Fruit fly (Drosophila melanogaster): ENCODE data around the gene Edem1.
A peak's percentile ranks its signal among the peaks of the same experiment; 100 is the strongest.

Gene Edem1

DNA sequence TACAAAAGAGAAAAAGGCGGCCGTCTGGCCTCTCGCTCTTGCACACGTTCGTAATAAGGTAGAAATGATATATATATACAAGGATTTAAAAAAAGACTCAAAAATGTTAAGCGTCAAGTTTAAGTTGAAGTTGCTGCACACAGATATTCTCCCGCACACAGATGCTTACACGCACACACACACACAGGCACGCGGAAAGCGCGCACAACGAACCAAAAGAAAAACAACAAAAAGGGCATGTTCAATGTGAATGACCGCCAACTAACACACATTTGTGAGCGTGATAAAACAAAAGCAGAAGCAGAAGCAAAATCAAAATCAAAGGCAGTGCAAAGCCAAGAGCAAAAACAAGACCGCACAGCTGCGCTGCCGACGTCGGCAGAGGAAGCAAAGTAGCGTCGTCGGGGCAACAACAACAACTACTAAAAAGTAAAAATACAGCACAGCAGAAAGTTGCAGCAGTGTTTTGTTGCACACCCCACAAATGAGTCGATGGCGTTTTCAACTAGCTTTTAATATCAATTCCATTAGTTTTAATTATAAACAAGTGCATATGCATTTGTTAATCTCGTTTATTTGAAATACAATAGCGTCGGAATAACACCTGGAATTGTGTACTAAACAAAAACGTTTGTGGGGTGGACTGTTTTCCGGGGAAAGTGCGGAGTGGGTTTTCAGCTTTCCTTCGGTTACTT is 38.7 kb upstream of the Edem1 start (continued):
- TF ChIP-seq spab (GFP tag; optimal IDR thresholded peaks at IDR 0.05) = peak; percentile 96
- TF ChIP-seq esn (GFP tag; optimal IDR thresholded peaks at IDR 0.05) = peak; percentile 99
- peak; percentile 99 for TF ChIP-seq CG8119 (GFP tag; IDR thresholded peaks at IDR 0.05)
- peak; percentile 95 to 96 for TF ChIP-seq ss (GFP tag; optimal IDR thresholded peaks at IDR 0.05)
- TF ChIP-seq CG1621 (tag; optimal IDR thresholded peaks at IDR 0.05) = peak; percentile 96
- TF ChIP-seq net (GFP tag; optimal IDR thresholded peaks at IDR 0.05) = peak; percentile 99
- TF ChIP-seq CG10631 (GFP tag; optimal IDR thresholded peaks at IDR 0.05) = peak; percentile 98
- TF ChIP-seq CG8319 (GFP tag; optimal IDR thresholded peaks at IDR 0.05) = peak; percentile 97
- TF ChIP-seq CG3032 (tag; optimal IDR thresholded peaks at IDR 0.05) = peak; percentile 97
- TF ChIP-seq CG31627 (GFP tag; optimal IDR thresholded peaks at IDR 0.05) = peak; percentile 98
- peak; percentile 98 for TF ChIP-seq OdsH (GFP tag; optimal IDR thresholded peaks at IDR 0.05)
- TF ChIP-seq pdm3 (GFP tag; optimal IDR thresholded peaks at IDR 0.05) = peak; percentile 99
- peak; percentile 99 for TF ChIP-seq CG6163 (GFP tag; IDR thresholded peaks at IDR 0.05)
- TF ChIP-seq fd59A (GFP tag; optimal IDR thresholded peaks at IDR 0.05) = peak; percentile 97
- TF ChIP-seq Smox (GFP tag; optimal IDR thresholded peaks at IDR 0.05) = peak; percentile 98
- TF ChIP-seq Blimp-1 (GFP tag; optimal IDR thresholded peaks at IDR 0.05) = peak; percentile 94
- peak; percentile 96 for TF ChIP-seq CG16779 (tag; optimal IDR thresholded peaks at IDR 0.05)
- TF ChIP-seq CG6854 (GFP tag; optimal IDR thresholded peaks at IDR 0.05) = peak; percentile 94
- peak; percentile 99 for TF ChIP-seq CG15336 (GFP tag; IDR thresholded peaks at IDR 0.05)
- TF ChIP-seq Hr4 (GFP tag; optimal IDR thresholded peaks at IDR 0.05) = peak; percentile 98
- peak; percentile 95 for TF ChIP-seq CG9139 (GFP tag; optimal IDR thresholded peaks at IDR 0.05)
- TF ChIP-seq CG8632 (GFP tag; optimal IDR thresholded peaks at IDR 0.05) = peak; percentile 97
- peak; percentile 99 for TF ChIP-seq CG32006 (GFP tag; optimal IDR thresholded peaks at IDR 0.05)
- peak; percentile 94 for TF ChIP-seq CG11294 (GFP tag; IDR thresholded peaks at IDR 0.05)
- peak; percentile 79 for TF ChIP-seq Hr38 (GFP tag; optimal IDR thresholded peaks at IDR 0.05)
- TF ChIP-seq Sox14 (GFP tag; optimal IDR thresholded peaks at IDR 0.05) = peak; percentile 99
- TF ChIP-seq eg (GFP tag; IDR thresholded peaks at IDR 0.05) = peak; percentile 99
- TF ChIP-seq svp (GFP tag) = peak; percentile 99
- TF ChIP-seq CG3919 (GFP tag; optimal IDR thresholded peaks at IDR 0.05) = peak; percentile 99
- TF ChIP-seq Eip93F (GFP tag; optimal IDR thresholded peaks at IDR 0.05) = peak; percentile 96
- peak; percentile 98 for TF ChIP-seq Hr39 (GFP tag; optimal IDR thresholded peaks at IDR 0.05)
- TF ChIP-seq Met (GFP tag; optimal IDR thresholded peaks at IDR 0.05) = peak; percentile 99
- TF ChIP-seq Ets21C (GFP tag; optimal IDR thresholded peaks at IDR 0.05) = peak; percentile 98
- TF ChIP-seq CG6792 (GFP tag; optimal IDR thresholded peaks at IDR 0.05) = peak; percentile 99
- peak; percentile 99 for TF ChIP-seq lz (GFP tag; optimal IDR thresholded peaks at IDR 0.05)
- TF ChIP-seq CG6808 (GFP tag; optimal IDR thresholded peaks at IDR 0.05) = peak; percentile 97
- TF ChIP-seq Lpt (GFP tag; optimal IDR thresholded peaks at IDR 0.05) = peak; percentile 97

dm6 chrX:1945241-1945640 is 36.6 kb upstream of the Edem1 start:
- TF ChIP-seq vri (GFP tag; optimal IDR thresholded peaks at IDR 0.05) (peak; percentile 37), CG15336 (GFP tag; IDR thresholded peaks at IDR 0.05) (no peak), CG11762 (GFP tag; optimal IDR thresholded peaks at IDR 0.05; ENCODE audit: insufficient read depth) (no peak), Sox15 (GFP tag; optimal IDR thresholded peaks at IDR 0.05) (no peak), eg (GFP tag; IDR thresholded peaks at IDR 0.05) (no peak), CG3032 (tag; optimal IDR thresholded peaks at IDR 0.05) (no peak), svp (GFP tag) (peak; percentile 95), Eip78C (GFP tag) (peak; percentile 2)

Data from whole organism, prepupa.